Worm (Caenorhabditis elegans) whole organism, L4 larva: ENCODE measurements around the gene rpl-42.

Experiments used
- T26A8.4 ChIP-seq: fragments of 200-800 bp; sonication (Bioruptor generic); IDR thresholded peaks from 2 replicates; pipeline ENCODE4 v1.3.6; 2022; ENCODE audit warnings: missing genetic modification characterization, missing compliant biosample characterization
- Y105C5A.15 ChIP-seq: fragments of 200-800 bp; sonication (Bioruptor generic); IDR thresholded peaks from 2 replicates; pipeline ENCODE4 v1.3.6; 2022; ENCODE audit warnings: missing genetic modification characterization, missing compliant biosample characterization
- Y5F2A.4 ChIP-seq: fragments of 200-800 bp; sonication (Bioruptor generic); optimal IDR thresholded peaks from 2 replicates; lab custom pipeline; 2018; ENCODE audit warnings: mild to moderate bottlenecking, missing genetic modification characterization, missing compliant biosample characterization
- ZK337.2 ChIP-seq: fragments of 200-800 bp; sonication (Bioruptor generic); IDR thresholded peaks from 2 replicates; pipeline ENCODE4 v1.3.6; 2022; ENCODE audit warnings: missing genetic modification reagents, missing genetic modification characterization, missing compliant biosample characterization
- aha-1 ChIP-seq: fragments of 150-350 bp; peaks from one replicate; lab custom pipeline; 2014; ENCODE audit warnings: missing biosample characterization, missing genetic modification characterization
- aly-2 ChIP-seq: sonication (generic microtip); optimal IDR thresholded peaks from 2 replicates; lab custom pipeline; 2018; ENCODE audit warnings: missing biosample characterization, missing genetic modification characterization
- ceh-20 ChIP-seq: fragments of 200-800 bp; sonication (Bioruptor generic); IDR thresholded peaks from 2 replicates; pipeline ENCODE4 v1.3.6; 2022; ENCODE audit warnings: missing genetic modification reagents, missing genetic modification characterization, missing compliant biosample characterization
- ceh-62 ChIP-seq: sonication (generic microtip); optimal IDR thresholded peaks from 2 replicates; lab custom pipeline; 2017; ENCODE audit warnings: missing biosample characterization, missing genetic modification characterization
- daf-12 ChIP-seq: fragments of 150-350 bp; optimal IDR thresholded peaks from 2 replicates; lab custom pipeline; 2014; ENCODE audit warnings: missing biosample characterization, missing genetic modification reagents, missing genetic modification characterization
- dmd-8 ChIP-seq: fragments of 200-800 bp; sonication (Bioruptor generic); IDR thresholded peaks from 2 replicates; pipeline ENCODE4 v1.3.6; 2022; ENCODE audit warnings: missing genetic modification characterization, missing compliant biosample characterization
- dmd-9 ChIP-seq: fragments of 200-800 bp; sonication (Bioruptor generic); IDR thresholded peaks from 2 replicates; pipeline ENCODE4 v1.3.6; 2022; ENCODE audit warnings: missing genetic modification reagents, missing genetic modification characterization, missing compliant biosample characterization
- dve-1 ChIP-seq: sonication (generic microtip); optimal IDR thresholded peaks from 2 replicates; lab custom pipeline; 2017; ENCODE audit warnings: antibody characterized with exemption, mild to moderate bottlenecking, missing genetic modification characterization, missing compliant biosample characterization; ENCODE audit not compliant: insufficient read depth
- egl-27 ChIP-seq: sonication (generic microtip); optimal IDR thresholded peaks from 3 replicates; lab custom pipeline; 2017; ENCODE audit warnings: missing biosample characterization, missing genetic modification reagents, missing genetic modification characterization
- gei-8 ChIP-seq: fragments of 200-800 bp; sonication (Bioruptor generic); optimal IDR thresholded peaks from 2 replicates; lab custom pipeline; 2018; ENCODE audit warnings: mild to moderate bottlenecking, missing genetic modification characterization, missing compliant biosample characterization
- hlh-11 ChIP-seq: fragments of 200-800 bp; sonication (Bioruptor generic); optimal IDR thresholded peaks from 2 replicates; lab custom pipeline; 2018; ENCODE audit warnings: mild to moderate bottlenecking, missing genetic modification characterization, missing compliant biosample characterization
- hmg-1.1 ChIP-seq: fragments of 200-800 bp; sonication (Bioruptor generic); IDR thresholded peaks from 2 replicates; pipeline ENCODE4 v1.3.6; 2022; ENCODE audit warnings: missing genetic modification reagents, missing genetic modification characterization, missing compliant biosample characterization
- jun-1 ChIP-seq: fragments of 150-350 bp; optimal IDR thresholded peaks from 2 replicates; lab custom pipeline; 2014; ENCODE audit warnings: missing biosample characterization, missing genetic modification reagents, missing genetic modification characterization
- madf-9 ChIP-seq: fragments of 200-800 bp; sonication (Bioruptor generic); conservative IDR thresholded peaks from 2 replicates; pipeline ENCODE4 v1.3.6; 2022; ENCODE audit warnings: missing genetic modification reagents, missing genetic modification characterization, missing compliant biosample characterization
- mdt-29 ChIP-seq: fragments of 200-800 bp; sonication (Bioruptor generic); IDR thresholded peaks from 2 replicates; pipeline ENCODE4 v1.3.6; 2022; ENCODE audit warnings: missing genetic modification reagents, missing genetic modification characterization, missing compliant biosample characterization
- mes-2 ChIP-seq: sonication (generic microtip); optimal IDR thresholded peaks from 2 replicates; lab custom pipeline; 2016; ENCODE audit warnings: missing genotype, mild to moderate bottlenecking, missing genetic modification characterization, missing compliant biosample characterization; ENCODE audit not compliant: poor library complexity, severe bottlenecking
- mxl-2 ChIP-seq: fragments of 200-800 bp; sonication (Bioruptor generic); conservative IDR thresholded peaks from 2 replicates; pipeline ENCODE4 v1.3.6; 2022; ENCODE audit warnings: missing genetic modification reagents, missing genetic modification characterization, missing compliant biosample characterization
- nhr-10 ChIP-seq: fragments of 150-350 bp; optimal IDR thresholded peaks from 2 replicates; lab custom pipeline; 2014; ENCODE audit warnings: missing biosample characterization, missing genetic modification characterization
- nhr-237 ChIP-seq: sonication (generic microtip); optimal IDR thresholded peaks from 2 replicates; lab custom pipeline; 2017; ENCODE audit warnings: missing biosample characterization, missing genetic modification characterization
- nhr-28 ChIP-seq: fragments of 150-350 bp; optimal IDR thresholded peaks from 2 replicates; lab custom pipeline; 2014; ENCODE audit warnings: missing biosample characterization, missing genetic modification characterization
- nhr-6 ChIP-seq: fragments of 150-350 bp; optimal IDR thresholded peaks from 2 replicates; lab custom pipeline; 2014; ENCODE audit warnings: missing biosample characterization, missing genetic modification characterization
- pha-4 ChIP-seq, 2 experiments: fragments of 150-350 bp in 1 of 2; fragments of 200-800 bp in 1 of 2; sonication (Bioruptor generic) in 1 of 2; IDR thresholded peaks in 1 of 2; optimal IDR thresholded peaks in 1 of 2; 2 replicates each; pipeline versions ENCODE4 v1.3.6 to Lab custom; 2014 to 2022; ENCODE audit warnings: missing genetic modification characterization in 2 of 2, missing genetic modification reagents in 2 of 2, missing biosample characterization in 1 of 2, missing compliant biosample characterization in 1 of 2
- saeg-2 ChIP-seq: fragments of 200-800 bp; sonication (Bioruptor generic); IDR thresholded peaks from 2 replicates; pipeline ENCODE4 v1.3.6; 2022; ENCODE audit warnings: missing genetic modification reagents, missing genetic modification characterization, missing compliant biosample characterization
- sdz-12 ChIP-seq: fragments of 200-800 bp; sonication (Bioruptor generic); optimal IDR thresholded peaks from 2 replicates; lab custom pipeline; 2018; ENCODE audit warnings: mild to moderate bottlenecking, missing genetic modification characterization, missing compliant biosample characterization
- skn-1 ChIP-seq: fragments of 150-350 bp; optimal IDR thresholded peaks from 2 replicates; lab custom pipeline; 2014; ENCODE audit warnings: missing biosample characterization, missing genetic modification characterization
- tag-97 ChIP-seq: fragments of 200-800 bp; sonication (Bioruptor generic); IDR thresholded peaks from 2 replicates; pipeline ENCODE4 v1.3.6; 2022; ENCODE audit warnings: missing genetic modification characterization, missing compliant biosample characterization
- unc-130 ChIP-seq: sonication (generic microtip); optimal IDR thresholded peaks from 2 replicates; lab custom pipeline; 2016; ENCODE audit warnings: missing genetic modification reagents, missing genetic modification characterization, missing compliant biosample characterization
- unc-62 ChIP-seq, 3 experiments: fragments of 150-350 bp in 1 of 3; sonication (generic microtip); optimal IDR thresholded peaks in 2 of 3; peaks in 1 of 3; 1 replicate in 1 of 3; 2 replicates in 2 of 3; lab custom pipeline; 2014 to 2017; ENCODE audit warnings: missing biosample characterization in 3 of 3, missing genetic modification characterization in 3 of 3, missing genetic modification reagents in 3 of 3, missing genotype in 1 of 3
- zag-1 ChIP-seq: fragments of 150-350 bp; optimal IDR thresholded peaks from 2 replicates; lab custom pipeline; 2014; ENCODE audit warnings: missing biosample characterization, missing genetic modification characterization
- zfp-2 ChIP-seq: sonication (generic microtip); optimal IDR thresholded peaks from 2 replicates; lab custom pipeline; 2016; ENCODE audit warnings: mild to moderate bottlenecking, missing genetic modification characterization, missing compliant biosample characterization
- zip-2 ChIP-seq: fragments of 150-350 bp; optimal IDR thresholded peaks from 2 replicates; lab custom pipeline; 2014; ENCODE audit warnings: missing biosample characterization, missing genetic modification characterization

Gene rpl-42

DNA sequence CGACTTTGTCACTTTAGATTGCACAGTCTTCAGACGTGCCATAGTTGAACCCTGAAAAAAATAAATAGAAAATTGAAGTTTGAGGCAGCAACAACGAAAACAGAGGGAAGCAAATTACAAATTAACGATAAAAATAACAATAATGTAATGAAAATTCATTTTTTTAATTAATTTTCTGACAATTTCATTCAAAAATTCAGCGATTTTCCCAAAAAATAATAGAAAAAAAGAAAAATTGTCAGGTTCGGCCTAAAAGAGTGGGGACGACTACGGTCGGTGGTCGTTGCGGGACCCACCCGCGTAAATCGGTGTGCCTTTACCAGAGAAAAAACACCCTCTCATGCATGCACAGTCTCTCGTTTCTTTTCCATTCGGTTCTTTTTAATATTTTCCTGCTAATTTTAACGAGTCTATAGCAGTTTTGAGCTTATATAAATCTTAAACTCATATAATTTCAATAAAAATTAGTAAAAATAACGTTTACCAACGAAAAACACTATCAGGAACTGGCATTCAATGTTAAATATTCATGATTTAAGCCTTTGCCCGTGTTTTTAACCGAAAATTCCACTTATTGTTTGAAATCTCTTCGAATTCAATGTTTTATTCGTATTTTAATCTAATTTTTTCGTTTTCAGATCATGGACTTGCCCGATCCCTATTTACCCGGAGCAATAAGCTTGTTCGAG is 33.9 kb downstream of the rpl-42 start, which contains the start of the genes rps-9 and lsm-1 (continued):
- no peak for TF ChIP-seq T26A8.4
- no peak for TF ChIP-seq aly-2
- no peak for TF ChIP-seq Y105C5A.15 (GFP tag; lab: Robert Waterston, UW)
- no peak for TF ChIP-seq tag-97 (GFP tag; lab: Robert Waterston, UW)

DNA sequence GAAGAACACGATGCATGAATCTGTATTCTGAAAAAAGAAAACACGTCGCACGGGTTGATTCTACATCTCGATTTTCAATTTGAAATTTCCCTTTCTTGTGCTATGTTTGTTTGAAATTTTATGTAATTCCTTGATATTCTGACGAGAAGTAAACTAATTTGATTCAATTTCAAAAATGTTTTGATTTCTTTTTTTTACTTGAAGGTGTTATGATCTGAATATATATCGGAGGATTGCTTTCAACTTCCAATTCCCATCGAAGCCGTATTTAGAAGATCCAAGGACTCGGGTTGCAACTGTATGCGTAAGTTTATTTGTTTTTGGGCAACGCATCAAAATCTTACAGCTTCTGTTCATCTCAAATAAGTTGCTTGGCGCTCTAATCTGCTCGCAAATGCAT is 34.9 kb downstream of the rpl-42 start, which contains the start of gene F40F8.1:
Gene F40F8.1 (plus strand): TSS at position 301 of the 400 bp plus-strand sequence.
- TF ChIP-seq daf-12: no peak
- TF ChIP-seq saeg-2: no peak
- no peak for TF ChIP-seq aha-1 (tag; lab: Kevin White, UChicago)
- no peak for TF ChIP-seq nhr-237 (tag; lab: Kevin White, UChicago)
- TF ChIP-seq zag-1: no peak
- no peak for TF ChIP-seq skn-1
- no peak for TF ChIP-seq gei-8 (GFP tag; lab: Kevin White, UChicago)
- no peak for TF ChIP-seq jun-1
- TF ChIP-seq unc-130 (GFP tag; lab: Kevin White, UChicago): no peak
- TF ChIP-seq tag-97 (GFP tag; lab: Robert Waterston, UW): no peak
- TF ChIP-seq Y5F2A.4 (GFP tag; lab: Kevin White, UChicago): no peak
- TF ChIP-seq dve-1 (tag; lab: Kevin White, UChicago): no peak
- TF ChIP-seq egl-27: no peak
- no peak for TF ChIP-seq hlh-11

DNA sequence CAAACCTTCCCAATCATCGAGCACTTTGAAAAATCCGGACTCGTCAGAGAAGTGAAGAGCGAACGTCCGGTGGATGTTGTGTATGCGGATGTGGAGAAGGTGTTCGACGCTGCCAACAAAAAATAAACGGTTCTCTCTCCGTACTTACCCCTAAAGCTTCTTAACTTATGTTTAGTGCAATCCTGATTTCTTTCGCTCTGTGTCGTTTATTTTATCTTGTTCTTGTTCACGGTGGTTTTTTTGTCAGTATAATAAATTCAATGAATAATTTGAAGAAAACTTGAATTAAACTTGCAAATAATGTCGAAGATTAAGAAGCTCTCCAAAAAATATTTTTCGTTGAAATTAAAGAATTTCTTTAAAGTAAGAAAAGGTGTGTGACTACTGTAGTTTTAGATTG is 36.5 kb downstream of the rpl-42 start, which contains the start of gene F40F8.3:
Gene F40F8.3 (plus strand): TSS at position 301 of the 400 bp plus-strand sequence.
- TF ChIP-seq ceh-62 (no peak), nhr-6 (tag; lab: Kevin White, UChicago) (no peak), pha-4 (GFP tag; IDR thresholded peaks at IDR 0.05; lab: Robert Waterston, UW) (no peak), pha-4 (tag; optimal IDR thresholded peaks at IDR 0.05; lab: Kevin White, UChicago) (no peak), dmd-8 (GFP tag; lab: Robert Waterston, UW) (no peak), zip-2 (no peak), nhr-10 (no peak), dve-1 (tag; lab: Kevin White, UChicago) (no peak), hmg-1.1 (GFP tag; lab: Robert Waterston, UW) (no peak), zfp-2 (tag; lab: Kevin White, UChicago) (no peak), sdz-12 (GFP tag; lab: Kevin White, UChicago) (no peak), dmd-9 (GFP tag; lab: Robert Waterston, UW) (no peak), mdt-29 (no peak), madf-9 (GFP tag; lab: Robert Waterston, UW) (no peak), ZK337.2 (no peak), ceh-20 (GFP tag; lab: Robert Waterston, UW) (no peak), nhr-28 (tag; lab: Kevin White, UChicago) (no peak)

DNA sequence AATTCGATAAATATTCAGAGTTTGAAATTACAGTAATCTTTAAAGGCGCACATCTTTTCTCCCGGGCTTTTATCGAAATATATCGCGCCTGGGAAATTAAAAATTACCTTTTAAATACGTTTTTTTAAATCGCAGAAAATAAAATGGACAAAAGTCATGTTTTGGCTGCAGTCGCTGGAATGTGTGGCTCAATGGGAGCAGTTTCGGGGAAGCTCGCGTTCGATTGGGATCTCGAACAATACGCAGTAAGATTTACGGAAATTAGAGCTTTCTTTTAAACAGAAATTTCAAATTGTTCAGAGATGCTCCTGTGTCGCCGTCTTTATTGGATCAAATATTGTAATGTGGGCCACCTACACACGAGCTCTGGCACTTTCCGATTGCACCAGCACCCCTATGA is 37.0 kb downstream of the rpl-42 start, which contains the start of gene F40F8.12:
Gene F40F8.12 (plus strand): TSS at position 301 of the 400 bp plus-strand sequence.
- TF ChIP-seq zag-1: no peak
- no peak for TF ChIP-seq mxl-2 (GFP tag; lab: Robert Waterston, UW)
- TF ChIP-seq mes-2 (tag; lab: Kevin White, UChicago): no peak
- TF ChIP-seq unc-62 (GFP tag; optimal IDR thresholded peaks at IDR 0.05 in 1 of 2; lab: Kevin White, UChicago): no peak
- TF ChIP-seq unc-62 (tag; optimal IDR thresholded peaks at IDR 0.05; lab: Kevin White, UChicago): no peak
- TF ChIP-seq, all 104 proteins: peak for 0
